Worm (Caenorhabditis elegans): Measurements from ENCODE around the gene C05B5.17.

Gene C05B5.17

DNA sequence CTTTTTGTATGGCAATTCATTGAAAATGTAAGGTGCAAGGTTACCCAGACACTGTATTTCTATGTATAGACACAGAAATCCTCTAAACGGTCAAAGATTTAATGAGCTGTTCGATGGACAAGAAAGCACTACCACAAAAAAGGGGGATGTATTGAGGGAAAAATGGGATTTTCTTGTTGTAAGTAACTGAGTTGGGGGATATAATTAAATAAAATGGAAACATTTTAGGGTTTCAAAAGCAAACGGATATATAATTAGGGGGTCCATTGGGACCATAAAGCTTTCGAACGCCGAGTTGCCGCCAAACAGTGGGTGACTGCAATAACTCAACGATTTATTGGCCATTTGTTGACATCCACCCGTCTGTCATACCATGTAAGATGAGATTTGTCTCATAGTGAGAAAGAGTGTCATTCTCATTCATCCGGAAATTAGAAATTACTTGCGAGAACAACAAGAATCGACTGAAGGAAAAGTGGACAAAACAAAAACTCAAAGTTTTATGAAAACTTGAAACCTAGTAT, 17.0 kb downstream of the C05B5.17 start:
- TF ChIP-seq nhr-237 (tag; optimal IDR thresholded peaks at IDR 0.05): no peak
- TF ChIP-seq lin-39 (tag; optimal IDR thresholded peaks at IDR 0.05): no peak
- no peak for TF ChIP-seq aly-2 (tag; optimal IDR thresholded peaks at IDR 0.05)
- no peak for TF ChIP-seq mdl-1 (tag; optimal IDR thresholded peaks at IDR 0.05)
- no peak for TF ChIP-seq ZK546.5 (tag; optimal IDR thresholded peaks at IDR 0.05)
- TF ChIP-seq fos-1 (tag; optimal IDR thresholded peaks at IDR 0.05): no peak
- TF ChIP-seq unc-39 (tag; optimal IDR thresholded peaks at IDR 0.05): no peak
- no peak for TF ChIP-seq peb-1 (tag; optimal IDR thresholded peaks at IDR 0.05)
- TF ChIP-seq nhr-6 (tag; optimal IDR thresholded peaks at IDR 0.05): no peak
- no peak for TF ChIP-seq lin-13 (GFP tag; optimal IDR thresholded peaks at IDR 0.05)
- no peak for TF ChIP-seq egl-27 (tag; optimal IDR thresholded peaks at IDR 0.05)
- TF ChIP-seq Y55F3AM.14 (GFP tag; optimal IDR thresholded peaks at IDR 0.05): no peak
- no peak for TF ChIP-seq nhr-25 (tag; optimal IDR thresholded peaks at IDR 0.05)
- no peak for TF ChIP-seq C34F6.9 (tag; optimal IDR thresholded peaks at IDR 0.05)
- TF ChIP-seq nhr-10 (tag; optimal IDR thresholded peaks at IDR 0.05): no peak
- no peak for TF ChIP-seq snpc-4 (tag; optimal IDR thresholded peaks at IDR 0.05)

DNA sequence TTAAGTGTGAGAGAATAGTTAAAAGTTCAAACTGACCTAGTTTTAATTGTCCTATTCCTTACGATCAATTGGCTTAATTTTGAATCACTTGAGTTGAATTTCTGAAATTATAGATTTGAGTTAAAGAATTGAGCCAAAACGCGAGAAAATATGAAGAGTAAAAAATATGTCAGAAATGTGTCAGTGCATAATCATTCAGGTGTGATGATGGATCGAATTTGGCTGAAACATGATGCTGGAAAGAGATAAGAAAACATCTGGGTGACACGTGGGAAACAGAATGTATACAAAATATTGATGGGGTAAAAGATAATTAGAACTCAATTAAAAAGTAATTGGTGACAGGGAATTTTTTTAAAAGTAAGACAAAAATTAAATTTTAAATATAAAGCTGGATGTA, 25.4 kb downstream of the C05B5.17 start, which contains the start of gene R10E12.2:
Gene R10E12.2 (minus strand): TSS at position 101 of the 400 bp plus-strand sequence.
- TF ChIP-seq nhr-237 (tag; optimal IDR thresholded peaks at IDR 0.05): no peak
- no peak for TF ChIP-seq crh-2 (tag; optimal IDR thresholded peaks at IDR 0.05)
- no peak for TF ChIP-seq lin-11 (tag; optimal IDR thresholded peaks at IDR 0.05)
- no peak for TF ChIP-seq fos-1 (tag; optimal IDR thresholded peaks at IDR 0.05)
- no peak for TF ChIP-seq lin-39 (tag; optimal IDR thresholded peaks at IDR 0.05)
- TF ChIP-seq unc-62 (GFP tag; optimal IDR thresholded peaks at IDR 0.05): no peak
- no peak for TF ChIP-seq zag-1 (tag; optimal IDR thresholded peaks at IDR 0.05)
- no peak for TF ChIP-seq nhr-21 (tag; optimal IDR thresholded peaks at IDR 0.05)

DNA sequence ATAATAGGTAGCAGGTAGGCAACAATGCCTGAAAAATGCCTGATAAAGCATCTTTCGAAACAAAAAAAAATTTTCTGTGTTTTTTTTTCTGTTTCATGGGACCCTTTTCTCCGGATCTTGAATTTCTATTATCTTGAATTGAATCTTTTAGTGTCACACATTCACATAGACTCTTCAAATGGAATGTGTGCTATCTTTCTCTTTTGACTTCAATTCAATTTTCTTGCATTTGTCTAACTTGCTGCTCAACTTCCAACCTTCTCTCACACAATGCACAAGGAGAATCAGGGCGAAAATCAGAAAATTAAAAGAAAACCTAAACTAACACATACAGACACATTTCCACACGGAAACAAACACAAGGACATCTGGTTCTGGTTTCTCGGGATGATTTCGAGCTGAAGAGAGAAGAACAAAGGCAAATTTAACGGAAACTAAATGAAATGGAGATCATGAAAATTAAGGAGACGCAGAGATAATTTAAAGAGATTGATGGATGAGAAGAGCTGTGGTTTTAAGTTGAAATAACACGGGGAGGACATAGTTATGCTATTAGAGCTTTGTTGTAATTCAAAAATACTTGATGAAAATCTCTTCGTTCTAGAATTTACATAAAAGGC, 26.8 kb downstream of the C05B5.17 start:
- TF ChIP-seq crh-2 (tag; optimal IDR thresholded peaks at IDR 0.05) (no peak), ztf-11 (tag; optimal IDR thresholded peaks at IDR 0.05) (no peak), dmd-4 (tag; optimal IDR thresholded peaks at IDR 0.05) (no peak), R02D3.7 (tag; optimal IDR thresholded peaks at IDR 0.05) (no peak), nhr-21 (tag; optimal IDR thresholded peaks at IDR 0.05) (no peak), lin-11 (tag; optimal IDR thresholded peaks at IDR 0.05) (no peak), snpc-4 (tag; optimal IDR thresholded peaks at IDR 0.05) (no peak)

DNA sequence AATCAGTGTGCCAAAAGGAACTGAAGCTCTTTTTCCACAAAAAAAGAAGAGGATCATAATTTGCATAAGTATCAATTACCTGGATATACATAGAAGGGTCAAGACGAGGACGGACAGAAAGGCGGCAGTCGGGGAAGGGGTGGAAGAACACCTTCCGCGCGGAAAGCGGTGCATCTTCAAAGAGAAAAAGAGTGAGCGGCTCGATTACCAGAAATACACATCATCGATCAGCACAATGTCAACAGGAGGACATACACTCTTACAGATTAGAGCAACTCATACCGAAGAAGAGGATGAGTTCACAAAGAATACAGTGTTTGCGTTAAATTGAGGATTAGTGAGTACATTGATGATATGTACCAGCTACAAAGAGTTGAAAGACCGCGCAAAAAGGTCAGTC, 29.8 kb downstream of the C05B5.17 start:
- no peak for TF ChIP-seq lin-13 (GFP tag; optimal IDR thresholded peaks at IDR 0.05)
- TF ChIP-seq unc-39 (tag; optimal IDR thresholded peaks at IDR 0.05): no peak
- no peak for TF ChIP-seq fos-1 (tag; optimal IDR thresholded peaks at IDR 0.05)
- no peak for TF ChIP-seq nhr-12 (tag; optimal IDR thresholded peaks at IDR 0.05)
- TF ChIP-seq nhr-11 (tag; optimal IDR thresholded peaks at IDR 0.05): no peak
- no peak for TF ChIP-seq mab-5 (tag; optimal IDR thresholded peaks at IDR 0.05)
- no peak for TF ChIP-seq mdl-1 (tag; optimal IDR thresholded peaks at IDR 0.05)
- no peak for TF ChIP-seq ztf-1 (GFP tag; conservative IDR thresholded peaks at IDR 0.05)
- no peak for TF ChIP-seq crh-2 (tag; optimal IDR thresholded peaks at IDR 0.05)

DNA sequence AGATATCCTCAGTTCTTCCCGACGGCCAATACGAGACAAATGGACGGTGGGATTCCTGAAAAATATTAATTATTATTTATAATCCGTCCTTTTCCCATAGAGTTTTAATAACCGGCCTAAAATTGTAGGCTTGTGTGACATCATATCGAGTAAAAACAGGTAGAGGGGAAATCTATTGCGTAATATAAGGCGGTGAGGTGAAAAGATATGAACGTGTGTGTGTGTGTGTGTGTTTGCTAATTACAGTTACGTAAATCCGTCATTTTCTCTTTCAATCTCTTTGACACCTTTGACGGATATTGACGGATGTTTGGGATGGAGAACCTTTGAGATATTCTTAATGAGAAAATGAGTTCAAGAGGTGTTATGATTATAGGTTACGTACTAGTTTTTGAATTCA, 33.7 kb downstream of the C05B5.17 start:
- TF ChIP-seq ztf-4 (tag; optimal IDR thresholded peaks at IDR 0.05) (no peak), nhr-6 (tag; optimal IDR thresholded peaks at IDR 0.05) (no peak), elt-1 (tag; optimal IDR thresholded peaks at IDR 0.05) (no peak), dmd-4 (tag; optimal IDR thresholded peaks at IDR 0.05) (no peak), ceh-82 (tag; optimal IDR thresholded peaks at IDR 0.05) (no peak), fos-1 (tag; optimal IDR thresholded peaks at IDR 0.05) (no peak), unc-39 (tag; optimal IDR thresholded peaks at IDR 0.05) (no peak), egl-27 (tag; optimal IDR thresholded peaks at IDR 0.05) (no peak), aly-2 (tag; optimal IDR thresholded peaks at IDR 0.05) (no peak), mbf-1 (tag; optimal IDR thresholded peaks at IDR 0.05) (no peak), ama-1 (optimal IDR thresholded peaks at IDR 0.05) (no peak), ZK546.5 (tag; optimal IDR thresholded peaks at IDR 0.05) (no peak)

DNA sequence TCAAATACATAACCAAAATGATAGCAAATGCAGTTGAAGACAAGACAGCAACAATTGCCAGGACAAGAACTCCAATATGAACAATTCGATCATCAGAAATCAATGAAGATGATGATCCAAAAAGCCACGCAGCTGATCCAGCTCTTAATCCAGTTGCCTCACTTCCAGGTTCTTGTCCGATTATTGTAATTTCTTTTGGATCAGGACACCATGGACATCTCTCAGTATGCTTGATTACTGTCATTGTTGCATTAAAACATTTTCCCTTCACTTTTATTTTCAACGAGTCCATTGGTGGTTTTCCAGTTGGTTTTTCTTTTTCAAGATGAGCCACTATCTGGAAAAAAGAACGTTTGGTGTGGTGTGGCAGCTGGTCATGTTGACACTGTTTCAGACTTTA, 34.7 kb downstream of the C05B5.17 start:
- TF ChIP-seq nhr-23 (tag; optimal IDR thresholded peaks at IDR 0.05) (no peak), unc-62 (GFP tag; optimal IDR thresholded peaks at IDR 0.05) (no peak), ztf-1 (GFP tag; conservative IDR thresholded peaks at IDR 0.05) (no peak), F13H6.1 (tag; optimal IDR thresholded peaks at IDR 0.05) (no peak), sma-9 (GFP tag; optimal IDR thresholded peaks at IDR 0.05) (no peak), sma-9 (tag; optimal IDR thresholded peaks at IDR 0.05) (no peak), elt-3 (tag; optimal IDR thresholded peaks at IDR 0.05) (no peak), nhr-21 (tag; optimal IDR thresholded peaks at IDR 0.05) (no peak), alr-1 (tag; optimal IDR thresholded peaks at IDR 0.05) (no peak)
